Fruit fly (Drosophila melanogaster) whole organism, embryonic: ENCODE results near the gene CG14431.

ENCODE experiments used
- Antp ChIP-seq: fragments of 200-800 bp; sonication (Bioruptor generic); optimal IDR thresholded peaks from 3 replicates; lab custom pipeline; 2016; ENCODE audit warnings: missing biosample characterization, missing genetic modification characterization
- Atf3 ChIP-seq: fragments of 200-800 bp; sonication (Bioruptor generic); optimal IDR thresholded peaks from 3 replicates; lab custom pipeline; 2016; ENCODE audit warnings: missing biosample characterization, missing genetic modification characterization
- B-H1 ChIP-seq: fragments of 200-800 bp; sonication (Bioruptor generic); IDR thresholded peaks from 3 replicates; pipeline ENCODE4 v1.3.6; 2022; ENCODE audit warnings: missing biosample characterization, missing genetic modification characterization
- Bdp1 ChIP-seq: fragments of 200-800 bp; sonication (Bioruptor generic); optimal IDR thresholded peaks from 3 replicates; lab custom pipeline; 2016; ENCODE audit warnings: missing biosample characterization, missing genetic modification characterization
- BtbVII ChIP-seq: fragments of 200-800 bp; sonication (Bioruptor generic); optimal IDR thresholded peaks from 3 replicates; lab custom pipeline; 2017; ENCODE audit warnings: missing biosample characterization, mild to moderate bottlenecking, missing genetic modification characterization
- CG10543 ChIP-seq: fragments of 200-800 bp; sonication (Bioruptor generic); optimal IDR thresholded peaks from 3 replicates; lab custom pipeline; 2017; ENCODE audit warnings: missing biosample characterization, mild to moderate bottlenecking, missing genetic modification characterization, moderate library complexity
- CG10654 ChIP-seq: fragments of 200-800 bp; sonication (Bioruptor generic); optimal IDR thresholded peaks from 2 replicates; lab custom pipeline; 2016; ENCODE audit warnings: missing biosample characterization, missing genetic modification characterization
- CG12219 ChIP-seq: fragments of 200-800 bp; sonication (Bioruptor generic); optimal IDR thresholded peaks from 3 replicates; lab custom pipeline; 2018; ENCODE audit warnings: missing biosample characterization, mild to moderate bottlenecking, missing genetic modification characterization
- CG13424 ChIP-seq: fragments of 200-800 bp; sonication (Bioruptor generic); optimal IDR thresholded peaks from 2 replicates; lab custom pipeline; 2019; ENCODE audit warnings: missing biosample characterization, mild to moderate bottlenecking, missing genetic modification characterization, moderate library complexity
- CG14667 ChIP-seq: fragments of 200-800 bp; sonication (Bioruptor generic); IDR thresholded peaks from 2 replicates; pipeline ENCODE4 v1.3.6; 2022; ENCODE audit warnings: missing biosample characterization, missing genetic modification characterization
- CG17359 ChIP-seq: fragments of 200-800 bp; sonication (Bioruptor generic); optimal IDR thresholded peaks from 3 replicates; lab custom pipeline; 2018; ENCODE audit warnings: missing biosample characterization, mild to moderate bottlenecking, missing genetic modification characterization, moderate library complexity
- CG17568 ChIP-seq: fragments of 200-800 bp; sonication (Bioruptor generic); optimal IDR thresholded peaks from 2 replicates; lab custom pipeline; 2018; ENCODE audit warnings: missing biosample characterization, mild to moderate bottlenecking, missing genetic modification characterization, moderate library complexity
- CG1792 ChIP-seq: fragments of 200-800 bp; sonication (Bioruptor generic); optimal IDR thresholded peaks from 2 replicates; lab custom pipeline; 2016; ENCODE audit warnings: missing biosample characterization, missing genetic modification characterization
- CG18262 ChIP-seq: fragments of 200-800 bp; optimal IDR thresholded peaks from 3 replicates; lab custom pipeline; 2019; ENCODE audit warnings: missing biosample characterization, mild to moderate bottlenecking, missing genetic modification characterization, moderate library complexity
- CG18476 ChIP-seq: fragments of 200-800 bp; sonication (Bioruptor generic); optimal IDR thresholded peaks from 2 replicates; lab custom pipeline; 2016; ENCODE audit warnings: missing biosample characterization, mild to moderate bottlenecking, missing genetic modification characterization
- CG30020 ChIP-seq: fragments of 200-800 bp; optimal IDR thresholded peaks from 2 replicates; lab custom pipeline; 2019; ENCODE audit warnings: missing biosample characterization, mild to moderate bottlenecking, missing genetic modification characterization, moderate library complexity
- CG31388 ChIP-seq: fragments of 200-800 bp; sonication (Bioruptor generic); optimal IDR thresholded peaks from 2 replicates; lab custom pipeline; 2016; ENCODE audit warnings: missing biosample characterization, missing genetic modification characterization
- CG3726 ChIP-seq: fragments of 200-800 bp; sonication (Bioruptor generic); IDR thresholded peaks from 3 replicates; pipeline ENCODE4, ENCODE4 v1.3.6; 2022; ENCODE audit warnings: missing biosample characterization, missing genetic modification characterization
- CG4282 ChIP-seq: fragments of 200-800 bp; sonication (Bioruptor generic); optimal IDR thresholded peaks from 2 replicates; lab custom pipeline; 2016; ENCODE audit warnings: missing biosample characterization, missing genetic modification characterization
- CG4730 ChIP-seq: fragments of 200-800 bp; sonication (Bioruptor generic); IDR thresholded peaks from 2 replicates; pipeline ENCODE4 v1.3.6; 2022; ENCODE audit warnings: missing biosample characterization, missing genetic modification characterization
- CG6813 ChIP-seq: fragments of 200-800 bp; sonication (Bioruptor generic); optimal IDR thresholded peaks from 2 replicates; lab custom pipeline; 2017; ENCODE audit warnings: missing biosample characterization, missing genetic modification characterization, mild to moderate bottlenecking, moderate library complexity, missing genetic modification reagents
- CG7271 ChIP-seq: fragments of 200-800 bp; sonication (Bioruptor generic); optimal IDR thresholded peaks from 2 replicates; lab custom pipeline; 2018; ENCODE audit warnings: missing biosample characterization, mild to moderate bottlenecking, missing genetic modification characterization, moderate library complexity
- CG7745 ChIP-seq: fragments of 200-800 bp; sonication (Bioruptor generic); optimal IDR thresholded peaks from 2 replicates; lab custom pipeline; 2018; ENCODE audit warnings: missing biosample characterization, mild to moderate bottlenecking, missing genetic modification characterization, moderate library complexity
- CG7963 ChIP-seq: fragments of 200-800 bp; sonication (Bioruptor generic); IDR thresholded peaks from 3 replicates; pipeline ENCODE4 v1.3.6; 2022; ENCODE audit warnings: missing biosample characterization, missing genetic modification characterization; ENCODE audit not compliant: partially characterized antibody
- CG8089 ChIP-seq: fragments of 200-800 bp; sonication (Bioruptor generic); optimal IDR thresholded peaks from 3 replicates; lab custom pipeline; 2016; ENCODE audit warnings: missing biosample characterization, missing genetic modification characterization
- CG8924 ChIP-seq: fragments of 200-800 bp; optimal IDR thresholded peaks from 3 replicates; lab custom pipeline; 2019; ENCODE audit warnings: missing biosample characterization, mild to moderate bottlenecking, missing genetic modification characterization, moderate library complexity
- D19B ChIP-seq: fragments of 200-800 bp; sonication (Bioruptor generic); optimal IDR thresholded peaks from 2 replicates; lab custom pipeline; 2017; ENCODE audit warnings: missing biosample characterization, mild to moderate bottlenecking, missing genetic modification characterization
- Dbx ChIP-seq: fragments of 200-800 bp; sonication (Bioruptor generic); IDR thresholded peaks from 3 replicates; pipeline ENCODE4 v1.3.6; 2022; ENCODE audit warnings: missing biosample characterization, missing genetic modification characterization
- Doc2 ChIP-seq: fragments of 200-800 bp; sonication (Bioruptor generic); IDR thresholded peaks from 2 replicates; pipeline ENCODE4 v1.3.6; 2022; ENCODE audit warnings: missing biosample characterization, missing genetic modification characterization
- Ets65A ChIP-seq: fragments of 200-800 bp; sonication (Bioruptor generic); peaks from one replicate; lab custom pipeline; 2016; ENCODE audit warnings: missing biosample characterization, missing genetic modification characterization
- Fer2 ChIP-seq: fragments of 200-800 bp; sonication (Bioruptor generic); optimal IDR thresholded peaks from 2 replicates; lab custom pipeline; 2018; ENCODE audit warnings: missing biosample characterization, mild to moderate bottlenecking, missing genetic modification characterization, moderate library complexity
- HLH4C ChIP-seq: fragments of 200-800 bp; sonication (Bioruptor generic); IDR thresholded peaks from 3 replicates; pipeline ENCODE4 v1.3.6; 2022; ENCODE audit warnings: missing biosample characterization, missing genetic modification characterization; ENCODE audit not compliant: partially characterized antibody
- Lim3 ChIP-seq: fragments of 200-800 bp; sonication (Bioruptor generic); IDR thresholded peaks from 2 replicates; pipeline ENCODE4 v1.3.6; 2022; ENCODE audit warnings: missing biosample characterization, missing genetic modification characterization
- MTF-1 ChIP-seq: fragments of 200-800 bp; sonication (Bioruptor generic); optimal IDR thresholded peaks from 2 replicates; lab custom pipeline; 2018; ENCODE audit warnings: missing biosample characterization, mild to moderate bottlenecking, missing genetic modification characterization, borderline replicate concordance
- Side ChIP-seq: fragments of 200-800 bp; sonication (Bioruptor generic); optimal IDR thresholded peaks from 2 replicates; lab custom pipeline; 2016; ENCODE audit warnings: missing biosample characterization, missing genetic modification characterization
- Sox100B ChIP-seq: fragments of 200-800 bp; sonication (Bioruptor generic); optimal IDR thresholded peaks from 3 replicates; lab custom pipeline; 2018; ENCODE audit warnings: missing biosample characterization, mild to moderate bottlenecking, missing genetic modification characterization
- Taf1 ChIP-seq: fragments of 200-800 bp; sonication (Bioruptor generic); IDR thresholded peaks from 2 replicates; pipeline ENCODE4 v1.3.6; 2022; ENCODE audit warnings: missing biosample characterization, missing genetic modification characterization
- cas ChIP-seq: fragments of 200-800 bp; sonication (Bioruptor generic); IDR thresholded peaks from 2 replicates; pipeline ENCODE4 v1.3.6; 2022; ENCODE audit warnings: missing biosample characterization, missing genetic modification characterization
- cato ChIP-seq: fragments of 200-800 bp; sonication (Bioruptor generic); optimal IDR thresholded peaks from 2 replicates; lab custom pipeline; 2016; ENCODE audit warnings: missing biosample characterization, missing genetic modification characterization, borderline replicate concordance
- crc ChIP-seq: fragments of 200-800 bp; sonication (Bioruptor generic); optimal IDR thresholded peaks from 2 replicates; lab custom pipeline; 2016; ENCODE audit warnings: missing biosample characterization, missing genetic modification characterization
- dan ChIP-seq: fragments of 200-800 bp; sonication (Bioruptor generic); IDR thresholded peaks from 2 replicates; pipeline ENCODE4 v1.3.6; 2022; ENCODE audit warnings: missing biosample characterization, missing genetic modification characterization
- eve ChIP-seq, 2 experiments: fragments of >200 bp; optimal IDR thresholded peaks; 2 replicates each; lab custom pipeline; 2017; ENCODE audit warnings: missing biosample characterization in 2 of 2, missing genetic modification characterization in 2 of 2
- gce ChIP-seq: fragments of 200-800 bp; sonication (Bioruptor generic); IDR thresholded peaks from 3 replicates; pipeline ENCODE4 v1.3.6; 2022; ENCODE audit warnings: missing biosample characterization, missing genetic modification characterization
- mirr ChIP-seq: fragments of 200-800 bp; sonication (Bioruptor generic); optimal IDR thresholded peaks from 3 replicates; lab custom pipeline; 2018; ENCODE audit warnings: missing biosample characterization, mild to moderate bottlenecking, missing genetic modification characterization
- nau ChIP-seq: fragments of 200-800 bp; sonication (Bioruptor generic); optimal IDR thresholded peaks from 3 replicates; lab custom pipeline; 2017; ENCODE audit warnings: missing biosample characterization, mild to moderate bottlenecking, missing genetic modification characterization, missing genetic modification reagents
- nerfin-1 ChIP-seq: fragments of 200-800 bp; sonication (Bioruptor generic); optimal IDR thresholded peaks from 3 replicates; lab custom pipeline; 2019; ENCODE audit warnings: missing biosample characterization, mild to moderate bottlenecking, missing genetic modification characterization, moderate library complexity
- ranshi ChIP-seq: fragments of 200-800 bp; sonication (Bioruptor generic); IDR thresholded peaks from 2 replicates; pipeline ENCODE4 v1.3.6; 2022; ENCODE audit warnings: missing biosample characterization, missing genetic modification characterization
- tll ChIP-seq, 2 experiments: fragments of 200-800 bp in 1 of 2; fragments of >200 bp in 1 of 2; sonication (Bioruptor generic) in 1 of 2; optimal IDR thresholded peaks; 2 replicates each; lab custom pipeline; 2017 to 2019; ENCODE audit warnings: missing biosample characterization in 2 of 2, missing genetic modification characterization in 2 of 2, mild to moderate bottlenecking in 1 of 2, moderate library complexity in 1 of 2
- twi ChIP-seq: fragments of 200-800 bp; optimal IDR thresholded peaks from 2 replicates; lab custom pipeline; 2019; ENCODE audit warnings: missing biosample characterization, mild to moderate bottlenecking, missing genetic modification characterization, moderate library complexity

The CG14431 gene

dm6 chrX:6863289-6863938, 44.7 kb upstream of the CG14431 start, which contains the start of gene CG43736 (continued):
- TF ChIP-seq CG7271 (tag; lab: Kevin White, UChicago) (peak; percentile 65), CG8924 (peak; percentile 98), D19B (GFP tag; lab: Kevin White, UChicago) (peak; percentile 92), HLH4C (no peak), twi (tag; lab: Kevin White, UChicago) (peak; percentile 91), CG17568 (peak; percentile 87), ranshi (GFP tag; lab: Robert Waterston, UW) (peak; percentile 78; the same call in 1 of the 2 replicates), CG13424 (tag; lab: Kevin White, UChicago) (peak; percentile 98), cato (GFP tag; lab: Kevin White, UChicago) (peak; percentile 87), tll (GFP tag; optimal IDR thresholded peaks at IDR 0.05; lab: Kevin White, UChicago) (no peak), B-H1 (GFP tag; lab: Robert Waterston, UW) (peak; percentile 76), CG31388 (GFP tag; lab: Kevin White, UChicago) (peak; percentile 85), eve (GFP tag; optimal IDR thresholded peaks at IDR 0.05; lab: Kevin White, UChicago) (peak in 1 of 2 experiments; percentile 98), CG10543 (peak; percentile 73), Fer2 (tag; lab: Kevin White, UChicago) (peak; percentile 92), Sox100B (peak; percentile 98), nau (peak; percentile 95), CG4282 (peak; percentile 53), CG14667 (GFP tag; lab: Robert Waterston, UW) (peak; percentile 76), CG8089 (GFP tag; lab: Kevin White, UChicago) (peak; percentile 90), Antp (GFP tag; lab: Kevin White, UChicago) (peak; percentile 88), Bdp1 (GFP tag; lab: Kevin White, UChicago) (peak; percentile 83), CG12219 (GFP tag; lab: Kevin White, UChicago) (peak; percentile 95), Dbx (GFP tag; lab: Robert Waterston, UW) (peak; percentile 87), CG18262 (tag; lab: Kevin White, UChicago) (peak; percentile 98), Taf1 (GFP tag; lab: Robert Waterston, UW) (peak; percentile 65), Side (GFP tag; lab: Kevin White, UChicago) (peak; percentile 91), CG6813 (GFP tag; lab: Kevin White, UChicago) (peak; percentile 94), Lim3 (GFP tag; lab: Robert Waterston, UW) (peak; percentile 45; the same call in 1 of the 2 replicates), CG3726 (peak; percentile 77; the same call in 2 of the 3 replicates), BtbVII (peak; percentile 96), CG7745 (tag; lab: Kevin White, UChicago) (no peak), CG30020 (tag; lab: Kevin White, UChicago) (peak; percentile 85), gce (GFP tag; lab: Robert Waterston, UW) (no peak; the same call in 2 of the 3 replicates), mirr (GFP tag; lab: Kevin White, UChicago) (peak; percentile 82), cas (GFP tag; lab: Robert Waterston, UW) (peak; percentile 69), CG4730 (peak; percentile 79), dan (GFP tag; lab: Robert Waterston, UW) (no peak; the same call in 1 of the 2 replicates), CG18476 (GFP tag; lab: Kevin White, UChicago) (peak; percentile 93), CG17359 (tag; lab: Kevin White, UChicago) (peak; percentile 97), Ets65A (peak; percentile 98), crc (GFP tag; lab: Kevin White, UChicago) (peak; percentile 88), MTF-1 (GFP tag; lab: Kevin White, UChicago) (peak; percentile 90), Atf3 (GFP tag; lab: Kevin White, UChicago) (peak; percentile 80), CG7963 (GFP tag; lab: Robert Waterston, UW) (no peak), nerfin-1 (tag; lab: Kevin White, UChicago) (peak; percentile 96), CG10654 (GFP tag; lab: Kevin White, UChicago) (peak; percentile 94), CG1792 (peak; percentile 86), Doc2 (GFP tag; lab: Robert Waterston, UW) (0 out of 2 replicates have a peak, but pooled peaks have one; percentile 39)
